Fruit fly (Drosophila melanogaster) whole organism, wandering third instar larva: ENCODE data around the gene CG8475.
A peak's percentile ranks its signal among the peaks of the same experiment; 100 is the strongest.

Experiments used
- Abd-B ChIP-seq: fragments of >200 bp; optimal IDR thresholded peaks from 2 replicates; lab custom pipeline; 2017; ENCODE audit warnings: missing biosample characterization, missing genetic modification characterization
- CG32264 ChIP-seq: fragments of 200-800 bp; sonication (Bioruptor generic); optimal IDR thresholded peaks from 2 replicates; lab custom pipeline; 2016; ENCODE audit warnings: missing biosample characterization, missing genetic modification characterization
- CG9705 ChIP-seq: fragments of 200-800 bp; sonication (Bioruptor generic); optimal IDR thresholded peaks from 2 replicates; lab custom pipeline; 2018; ENCODE audit warnings: missing biosample characterization, mild to moderate bottlenecking, missing genetic modification characterization
- CrebA ChIP-seq: fragments of 200-800 bp; sonication (Bioruptor generic); optimal IDR thresholded peaks from 2 replicates; lab custom pipeline; 2016; ENCODE audit warnings: missing biosample characterization, mild to moderate bottlenecking, missing genetic modification characterization, borderline replicate concordance
- Dfd ChIP-seq: fragments of >200 bp; optimal IDR thresholded peaks from 2 replicates; lab custom pipeline; 2017; ENCODE audit warnings: missing biosample characterization, missing genetic modification characterization
- Dif ChIP-seq: fragments of 200-275, 200-300 bp; sonication (Bioruptor generic); optimal IDR thresholded peaks from 2 replicates; lab custom pipeline; 2018; ENCODE audit warnings: missing biosample characterization, missing genetic modification characterization; ENCODE audit not compliant: partially characterized antibody
- GATAd ChIP-seq: sonication (Bioruptor generic); optimal IDR thresholded peaks from 2 replicates; lab custom pipeline; 2016; ENCODE audit warnings: missing biosample characterization, missing genetic modification characterization
- HLH106 ChIP-seq: fragments of 200-800 bp; optimal IDR thresholded peaks from 3 replicates; lab custom pipeline; 2019; ENCODE audit warnings: missing biosample characterization, mild to moderate bottlenecking, missing genetic modification characterization, moderate library complexity
- Hnf4 ChIP-seq: fragments of 200-800 bp; sonication (Bioruptor generic); optimal IDR thresholded peaks from 2 replicates; lab custom pipeline; 2016; ENCODE audit warnings: missing biosample characterization, mild to moderate bottlenecking, missing genetic modification characterization
- Hr78 ChIP-seq: fragments of >200 bp; optimal IDR thresholded peaks from 2 replicates; lab custom pipeline; 2017; ENCODE audit warnings: missing biosample characterization, missing genetic modification characterization
- Hr83 ChIP-seq: fragments of 200-300 bp; sonication (Bioruptor generic); optimal IDR thresholded peaks from 2 replicates; lab custom pipeline; 2016; ENCODE audit warnings: missing biosample characterization, mild to moderate bottlenecking, missing genetic modification characterization, moderate library complexity; ENCODE audit not compliant: poor library complexity, severe bottlenecking
- Mio ChIP-seq: sonication (Bioruptor generic); optimal IDR thresholded peaks from 2 replicates; lab custom pipeline; 2016; ENCODE audit warnings: missing biosample characterization, missing genetic modification characterization
- Myc ChIP-seq: fragments of >200 bp; optimal IDR thresholded peaks from 2 replicates; lab custom pipeline; 2017
- N ChIP-seq: fragments of >200 bp; optimal IDR thresholded peaks from 2 replicates; lab custom pipeline; 2018; ENCODE audit warnings: missing biosample characterization, missing external identifiers, missing genetic modification characterization
- OdsH ChIP-seq: fragments of 200-800 bp; sonication (Bioruptor generic); optimal IDR thresholded peaks from 2 replicates; lab custom pipeline; 2016; ENCODE audit warnings: missing biosample characterization, mild to moderate bottlenecking, missing genetic modification characterization
- Rel ChIP-seq, 2 experiments: fragments of 200-800 bp; sonication (Bioruptor generic) in 1 of 2; optimal IDR thresholded peaks; 2 replicates in 1 of 2; 3 replicates in 1 of 2; lab custom pipeline; 2016 to 2019; ENCODE audit warnings: mild to moderate bottlenecking in 2 of 2, missing biosample characterization in 2 of 2, missing genetic modification characterization in 2 of 2, moderate library complexity in 1 of 2
- Sp1 ChIP-seq: fragments of 200-800 bp; sonication (Bioruptor generic); optimal IDR thresholded peaks from 3 replicates; lab custom pipeline; 2019; ENCODE audit warnings: missing biosample characterization, mild to moderate bottlenecking, missing genetic modification characterization, moderate library complexity
- Vsx2 ChIP-seq: fragments of 200-300, 225-300 bp; sonication (Bioruptor generic); optimal IDR thresholded peaks from 2 replicates; lab custom pipeline; 2018; ENCODE audit warnings: missing biosample characterization, missing genetic modification characterization; ENCODE audit not compliant: partially characterized antibody
- br ChIP-seq: fragments of 200-800 bp; sonication (Bioruptor generic); optimal IDR thresholded peaks from 2 replicates; lab custom pipeline; 2016; ENCODE audit warnings: missing biosample characterization, missing genetic modification characterization
- brk ChIP-seq: fragments of 200-800 bp; sonication (Bioruptor generic); optimal IDR thresholded peaks from 2 replicates; lab custom pipeline; 2016; ENCODE audit warnings: missing biosample characterization, mild to moderate bottlenecking, missing genetic modification characterization
- dl ChIP-seq, 2 experiments: fragments of 175-275, 200-275 bp in 1 of 2; fragments of 200-275 bp in 1 of 2; sonication (Bioruptor generic); optimal IDR thresholded peaks; lab custom pipeline; 2018; ENCODE audit warnings: mild to moderate bottlenecking in 2 of 2, missing biosample characterization in 2 of 2, missing genetic modification characterization in 2 of 2, moderate library complexity in 2 of 2; ENCODE audit not compliant: partially characterized antibody in 2 of 2, insufficient read depth in 1 of 2
- dmrt93B ChIP-seq: fragments of 200-800 bp; sonication (Bioruptor generic); optimal IDR thresholded peaks from 2 replicates; lab custom pipeline; 2018; ENCODE audit warnings: missing biosample characterization, mild to moderate bottlenecking, missing genetic modification characterization
- dsf ChIP-seq: sonication (Bioruptor generic); optimal IDR thresholded peaks from 2 replicates; lab custom pipeline; 2016; ENCODE audit warnings: missing biosample characterization, missing genetic modification characterization, borderline replicate concordance
- ey ChIP-seq: fragments of 200-800 bp; sonication (Bioruptor generic); optimal IDR thresholded peaks from 2 replicates; lab custom pipeline; 2016; ENCODE audit warnings: missing biosample characterization, missing genetic modification characterization
- foxo ChIP-seq, 2 experiments: fragments of 200-800 bp; sonication (Bioruptor generic); optimal IDR thresholded peaks; 2 replicates in 1 of 2; 3 replicates in 1 of 2; lab custom pipeline; 2016 to 2017; ENCODE audit warnings: missing biosample characterization in 2 of 2, missing genetic modification characterization in 2 of 2
- fru ChIP-seq: fragments of 200-800 bp; sonication (Bioruptor generic); optimal IDR thresholded peaks from 3 replicates; lab custom pipeline; 2016; ENCODE audit warnings: missing biosample characterization, mild to moderate bottlenecking, missing genetic modification characterization
- h ChIP-seq: fragments of 200-800 bp; sonication (Bioruptor generic); optimal IDR thresholded peaks from 3 replicates; lab custom pipeline; 2016; ENCODE audit warnings: missing biosample characterization, mild to moderate bottlenecking, missing genetic modification characterization
- jim ChIP-seq: fragments of 175-275, 200-325 bp; sonication (Bioruptor generic); optimal IDR thresholded peaks from 2 replicates; lab custom pipeline; 2016; ENCODE audit warnings: missing biosample characterization, mild to moderate bottlenecking, missing genetic modification characterization
- lola ChIP-seq: fragments of >200 bp; optimal IDR thresholded peaks from 2 replicates; lab custom pipeline; 2017; ENCODE audit warnings: missing biosample characterization, missing genetic modification characterization
- pan ChIP-seq: fragments of >200 bp; optimal IDR thresholded peaks from 2 replicates; lab custom pipeline; 2017
- psq ChIP-seq: fragments of 200-800 bp; sonication (Bioruptor generic); optimal IDR thresholded peaks from 3 replicates; lab custom pipeline; 2017; ENCODE audit warnings: missing biosample characterization, mild to moderate bottlenecking, missing genetic modification characterization, moderate library complexity
- rgr ChIP-seq: fragments of 200-800 bp; sonication (Bioruptor generic); optimal IDR thresholded peaks from 3 replicates; lab custom pipeline; 2016; ENCODE audit warnings: missing biosample characterization, mild to moderate bottlenecking, missing genetic modification characterization
- sage ChIP-seq: fragments of 200-800 bp; sonication (Bioruptor generic); optimal IDR thresholded peaks from 2 replicates; lab custom pipeline; 2016; ENCODE audit warnings: missing biosample characterization, mild to moderate bottlenecking, missing genetic modification characterization
- sv ChIP-seq: fragments of 200-800 bp; sonication (Bioruptor generic); optimal IDR thresholded peaks from 3 replicates; lab custom pipeline; 2016; ENCODE audit warnings: missing biosample characterization, missing genetic modification characterization
- tai ChIP-seq: sonication (Bioruptor generic); optimal IDR thresholded peaks from 2 replicates; lab custom pipeline; 2016; ENCODE audit warnings: missing biosample characterization, missing genetic modification characterization
- usp ChIP-seq: fragments of >200 bp; optimal IDR thresholded peaks from 2 replicates; lab custom pipeline; 2017; ENCODE audit warnings: missing biosample characterization, missing genetic modification characterization
- woc ChIP-seq: sonication (Bioruptor generic); optimal IDR thresholded peaks from 2 replicates; lab custom pipeline; 2016; ENCODE audit warnings: missing biosample characterization, mild to moderate bottlenecking, missing genetic modification characterization

Gene CG8475

DNA sequence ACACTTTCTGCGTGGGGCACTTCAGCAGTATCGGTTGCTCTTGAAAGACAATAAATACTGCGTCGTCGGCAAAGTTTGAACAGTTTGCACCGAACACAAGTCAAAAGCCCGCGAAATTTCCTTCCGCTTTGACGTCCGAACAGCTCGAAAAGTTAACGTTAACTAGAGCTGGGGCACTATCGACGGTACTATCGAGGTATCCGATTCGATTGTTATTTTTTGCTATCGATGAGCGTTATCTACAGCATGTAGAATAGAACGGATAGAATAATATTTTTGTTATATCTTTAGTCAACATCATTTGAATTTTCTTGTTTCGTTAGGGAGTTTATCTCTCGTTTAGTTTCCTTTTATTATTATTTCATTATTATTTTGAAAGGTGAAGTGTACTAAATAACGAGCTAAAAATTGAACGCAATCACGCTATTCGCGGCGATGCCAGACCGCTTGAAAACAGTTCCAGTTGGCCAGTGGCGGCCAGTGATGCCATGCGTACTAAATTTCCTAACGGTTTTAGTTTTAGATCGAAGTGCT, 43.1 kb upstream of the CG8475 start, which contains the start of gene Pvr (continued):
- TF ChIP-seq rgr (GFP tag; lab: Kevin White, UChicago) (no peak), h (GFP tag; lab: Kevin White, UChicago) (peak; percentile 18), br (no peak), Mio (GFP tag; lab: Kevin White, UChicago) (no peak), lola (GFP tag; lab: Kevin White, UChicago) (no peak), N (GFP tag; lab: Kevin White, UChicago) (no peak), tai (GFP tag; lab: Kevin White, UChicago) (peak; percentile 19)

DNA sequence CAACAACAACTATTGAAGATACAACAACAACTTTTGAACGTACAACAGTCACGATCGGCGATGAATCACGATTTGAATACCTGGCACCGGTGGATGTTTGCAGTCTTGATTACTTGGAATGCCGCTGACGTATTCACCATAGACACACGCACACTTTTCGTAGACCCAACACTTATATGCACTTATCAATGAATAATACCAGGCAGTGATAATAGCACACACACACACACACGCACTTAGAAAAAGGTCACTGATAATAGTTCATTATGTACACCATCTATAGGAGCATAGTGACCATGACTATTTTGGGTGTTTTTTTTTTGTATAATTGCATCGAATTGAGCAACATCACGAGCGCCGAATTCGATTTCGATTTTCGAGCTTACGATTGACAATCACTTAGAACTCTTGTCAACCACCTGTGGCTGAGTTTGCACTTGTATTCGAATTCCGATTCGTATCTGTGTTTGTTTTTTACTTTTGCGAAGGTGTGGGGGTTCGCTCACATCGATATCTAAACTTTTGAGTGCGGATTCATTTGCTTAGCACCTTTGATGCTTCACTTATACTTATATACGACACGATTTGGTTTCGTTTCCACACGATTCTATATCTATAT, 42.4 kb upstream of the CG8475 start:
- TF ChIP-seq dmrt93B (GFP tag; lab: Kevin White, UChicago) (no peak), GATAd (GFP tag; lab: Kevin White, UChicago) (no peak), foxo (GFP tag; optimal IDR thresholded peaks at IDR 0.05; lab: Kevin White, UChicago) (no peak), Mio (GFP tag; lab: Kevin White, UChicago) (no peak), h (GFP tag; lab: Kevin White, UChicago) (peak; percentile 24), dsf (GFP tag; lab: Kevin White, UChicago) (no peak), OdsH (peak; percentile 27), Sp1 (GFP tag; lab: Kevin White, UChicago) (no peak), usp (no peak), tai (GFP tag; lab: Kevin White, UChicago) (no peak), Abd-B (GFP tag; lab: Kevin White, UChicago) (no peak), fru (GFP tag; lab: Kevin White, UChicago) (no peak), Hnf4 (GFP tag; lab: Kevin White, UChicago) (no peak), dl (GFP tag; optimal IDR thresholded peaks at IDR 0.05; lab: Kevin White, UChicago; ENCODE audit: insufficient read depth in 1 of 2, partially characterized antibody in 2 of 2) (no peak)
- TF ChIP-seq, all 38 proteins: peak for 2

DNA sequence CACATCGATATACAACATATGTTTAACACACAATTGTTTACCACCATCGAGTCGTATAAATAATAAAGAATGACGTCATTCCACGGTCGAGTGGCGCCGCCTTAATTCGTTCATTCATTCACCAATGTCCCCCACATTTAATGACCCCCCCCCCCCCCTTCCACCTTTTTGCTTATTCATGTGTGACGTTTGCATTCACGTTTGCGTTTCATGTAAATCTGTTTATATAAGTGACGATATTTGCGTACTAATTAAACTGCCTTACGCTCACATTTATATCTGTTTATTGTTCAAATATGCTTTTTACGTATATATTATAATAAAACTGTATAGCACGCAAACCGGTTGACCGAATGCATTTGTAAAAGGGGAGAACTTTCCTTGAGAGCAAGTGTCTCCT, 36.9 kb upstream of the CG8475 start:
- TF ChIP-seq GATAd (GFP tag; lab: Kevin White, UChicago): no peak
- peak; percentile 15 for TF ChIP-seq OdsH
- TF ChIP-seq Rel (GFP tag; optimal IDR thresholded peaks at IDR 0.05; lab: Kevin White, UChicago): no peak
- TF ChIP-seq Rel (tag; optimal IDR thresholded peaks at IDR 0.05; lab: Kevin White, UChicago): peak; percentile 15
- no peak for TF ChIP-seq dsf (GFP tag; lab: Kevin White, UChicago)
- TF ChIP-seq CG9705 (GFP tag; lab: Kevin White, UChicago): peak; percentile 16
- peak; percentile 42 for TF ChIP-seq br
- TF ChIP-seq rgr (GFP tag; lab: Kevin White, UChicago): peak; percentile 50
- TF ChIP-seq Sp1 (GFP tag; lab: Kevin White, UChicago): peak; percentile 28
- peak; percentile 20 for TF ChIP-seq Hr83 (GFP tag; lab: Kevin White, UChicago)
- peak; percentile 21 for TF ChIP-seq h (GFP tag; lab: Kevin White, UChicago)
- TF ChIP-seq Hnf4 (GFP tag; lab: Kevin White, UChicago): peak; percentile 27
- no peak for TF ChIP-seq ey (GFP tag; lab: Kevin White, UChicago)
- no peak for TF ChIP-seq dmrt93B (GFP tag; lab: Kevin White, UChicago)
- TF ChIP-seq jim: no peak

dm6 chr2L:8232389-8232788, 35.7 kb upstream of the CG8475 start:
- TF ChIP-seq N (GFP tag; lab: Kevin White, UChicago) (no peak), CG9705 (GFP tag; lab: Kevin White, UChicago) (no peak), woc (no peak), pan (no peak), psq (GFP tag; lab: Kevin White, UChicago) (peak; percentile 3), Rel (GFP tag; optimal IDR thresholded peaks at IDR 0.05; lab: Kevin White, UChicago) (no peak), Rel (tag; optimal IDR thresholded peaks at IDR 0.05; lab: Kevin White, UChicago) (no peak), Sp1 (GFP tag; lab: Kevin White, UChicago) (no peak), Myc (lab: Kevin White, UChicago) (no peak), ey (GFP tag; lab: Kevin White, UChicago) (peak; percentile 42), h (GFP tag; lab: Kevin White, UChicago) (peak; percentile 37), brk (GFP tag; lab: Kevin White, UChicago) (no peak), dl (GFP tag; optimal IDR thresholded peaks at IDR 0.05; lab: Kevin White, UChicago; ENCODE audit: insufficient read depth in 1 of 2, partially characterized antibody in 2 of 2) (no peak), rgr (GFP tag; lab: Kevin White, UChicago) (peak; percentile 42), lola (GFP tag; lab: Kevin White, UChicago) (no peak), sv (GFP tag; lab: Kevin White, UChicago) (no peak), foxo (GFP tag; optimal IDR thresholded peaks at IDR 0.05; lab: Kevin White, UChicago) (peak in 1 of 2 experiments; percentile 34), br (peak; percentile 41), jim (no peak), CG32264 (GFP tag; lab: Kevin White, UChicago) (no peak), OdsH (no peak), tai (GFP tag; lab: Kevin White, UChicago) (no peak), HLH106 (peak; percentile 14), CrebA (no peak), sage (GFP tag; lab: Kevin White, UChicago) (no peak), Dfd (no peak), Hr78 (GFP tag; lab: Kevin White, UChicago) (no peak), dsf (GFP tag; lab: Kevin White, UChicago) (no peak), GATAd (GFP tag; lab: Kevin White, UChicago) (no peak), usp (no peak), Vsx2 (GFP tag; lab: Kevin White, UChicago) (no peak), Dif (GFP tag; lab: Kevin White, UChicago) (no peak), Abd-B (GFP tag; lab: Kevin White, UChicago) (no peak), Mio (GFP tag; lab: Kevin White, UChicago) (no peak)
